Worm (Caenorhabditis elegans): ENCODE data around the gene C35C5.9.

DNA sequence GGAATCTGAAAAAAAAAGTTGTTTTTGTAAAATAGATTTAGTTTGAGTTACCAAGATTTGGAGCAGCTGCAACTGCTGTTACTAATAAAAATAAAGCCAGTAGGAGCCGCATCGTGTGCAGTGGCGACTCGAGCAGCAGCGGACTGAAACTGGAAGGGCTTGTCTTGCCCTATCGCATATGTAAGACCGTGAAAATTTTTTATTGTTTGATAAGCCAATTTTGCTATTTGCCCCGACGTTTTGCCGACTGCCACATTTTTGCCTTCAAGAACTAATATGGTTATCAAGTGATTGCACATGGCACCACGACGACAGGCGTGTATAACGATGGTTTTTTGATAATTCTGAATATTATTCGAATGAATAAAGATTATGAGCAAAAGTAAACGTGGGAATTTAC is 36.6 kb upstream of the C35C5.9 start, which contains the start of gene T25C12.3:
- TF ChIP-seq flt-1 (GFP tag; IDR thresholded peaks at IDR 0.05) (no peak), ztf-23 (GFP tag; IDR thresholded peaks at IDR 0.05) (no peak), cog-1 (tag; optimal IDR thresholded peaks at IDR 0.05) (no peak), ref-1 (GFP tag; conservative IDR thresholded peaks at IDR 0.05) (no peak), klf-2 (GFP tag; conservative IDR thresholded peaks at IDR 0.05) (no peak), ztf-29 (GFP tag; IDR thresholded peaks at IDR 0.05) (no peak)

All from whole organism, midembryonic.